Fruit fly (Drosophila melanogaster) whole organism, prepupa: ENCODE measurements around the gene Coq2.

ENCODE experiments used
- CG10631 ChIP-seq: fragments of 200-800 bp; sonication (Bioruptor generic); optimal IDR thresholded peaks from 2 replicates; lab custom pipeline; 2016; ENCODE audit warnings: missing biosample characterization, missing genetic modification characterization
- CG11294 ChIP-seq: fragments of 200-800 bp; sonication (Bioruptor generic); IDR thresholded peaks from 2 replicates; pipeline ENCODE4 v1.3.6; 2022; ENCODE audit warnings: missing biosample characterization, missing genetic modification characterization
- CG11762 ChIP-seq: fragments of 200-800 bp; sonication (Bioruptor generic); optimal IDR thresholded peaks from 3 replicates; lab custom pipeline; 2016; ENCODE audit warnings: missing biosample characterization, missing genetic modification characterization; ENCODE audit not compliant: insufficient read depth
- CG11902 ChIP-seq: fragments of 200-800 bp; sonication (Bioruptor generic); optimal IDR thresholded peaks from 3 replicates; lab custom pipeline; 2016; ENCODE audit warnings: missing biosample characterization, missing genetic modification characterization
- CG15336 ChIP-seq: fragments of 200-800 bp; sonication (Bioruptor generic); IDR thresholded peaks from 2 replicates; pipeline ENCODE4 v1.3.6; 2022; ENCODE audit warnings: missing biosample characterization, missing genetic modification characterization
- CG1621 ChIP-seq: fragments of 200-800 bp; sonication (Bioruptor generic); optimal IDR thresholded peaks from 3 replicates; lab custom pipeline; 2018; ENCODE audit warnings: missing biosample characterization, mild to moderate bottlenecking, missing genetic modification characterization
- CG3032 ChIP-seq: fragments of 200-800 bp; optimal IDR thresholded peaks from 2 replicates; lab custom pipeline; 2019; ENCODE audit warnings: missing biosample characterization, mild to moderate bottlenecking, missing genetic modification characterization, moderate library complexity
- CG31627 ChIP-seq: fragments of 200-800 bp; sonication (Bioruptor generic); optimal IDR thresholded peaks from 3 replicates; lab custom pipeline; 2016; ENCODE audit warnings: missing biosample characterization, missing genetic modification characterization
- CG32006 ChIP-seq: fragments of 200-800 bp; sonication (Bioruptor generic); optimal IDR thresholded peaks from 3 replicates; lab custom pipeline; 2017; ENCODE audit warnings: missing biosample characterization, mild to moderate bottlenecking, missing genetic modification characterization
- CG34406 ChIP-seq: fragments of 200-800 bp; sonication (Bioruptor generic); optimal IDR thresholded peaks from 3 replicates; lab custom pipeline; 2016; ENCODE audit warnings: missing biosample characterization, missing genetic modification characterization
- CG3919 ChIP-seq: fragments of 200-800 bp; sonication (Bioruptor generic); optimal IDR thresholded peaks from 3 replicates; lab custom pipeline; 2016; ENCODE audit warnings: missing biosample characterization, missing genetic modification characterization
- CG4318 ChIP-seq: fragments of 200-800 bp; sonication (Bioruptor generic); optimal IDR thresholded peaks from 3 replicates; lab custom pipeline; 2017; ENCODE audit warnings: missing biosample characterization, mild to moderate bottlenecking, missing genetic modification characterization
- CG6163 ChIP-seq: fragments of 200-800 bp; sonication (Bioruptor generic); IDR thresholded peaks from 3 replicates; pipeline ENCODE4 v1.3.6; 2022; ENCODE audit warnings: missing biosample characterization, missing genetic modification characterization
- CG6276 ChIP-seq: fragments of 200-800 bp; sonication (Bioruptor generic); optimal IDR thresholded peaks from 2 replicates; lab custom pipeline; 2017; ENCODE audit warnings: missing biosample characterization, mild to moderate bottlenecking, missing genetic modification characterization
- CG6792 ChIP-seq: fragments of 200-800 bp; sonication (Bioruptor generic); optimal IDR thresholded peaks from 3 replicates; lab custom pipeline; 2016; ENCODE audit warnings: missing biosample characterization, missing genetic modification characterization
- CG7368 ChIP-seq: fragments of 200-800 bp; sonication (Bioruptor generic); optimal IDR thresholded peaks from 3 replicates; lab custom pipeline; 2016; ENCODE audit warnings: missing biosample characterization, missing genetic modification characterization
- CG8119 ChIP-seq: fragments of 200-800 bp; sonication (Bioruptor generic); IDR thresholded peaks from 3 replicates; pipeline ENCODE4 v1.3.6; 2022; ENCODE audit warnings: missing biosample characterization, missing genetic modification characterization
- CG8632 ChIP-seq: fragments of 200-800 bp; sonication (Bioruptor generic); optimal IDR thresholded peaks from 3 replicates; lab custom pipeline; 2016; ENCODE audit warnings: missing biosample characterization, missing genetic modification characterization
- Eip75B ChIP-seq: fragments of 200-800 bp; sonication (Bioruptor generic); optimal IDR thresholded peaks from 3 replicates; lab custom pipeline; 2016; ENCODE audit warnings: missing biosample characterization, missing genetic modification characterization
- Eip78C ChIP-seq: fragments of 200-800 bp; sonication (Bioruptor generic); peaks from one replicate; lab custom pipeline; 2016; ENCODE audit warnings: missing biosample characterization, missing genetic modification characterization
- Eip93F ChIP-seq: fragments of 200-800 bp; sonication (Bioruptor generic); optimal IDR thresholded peaks from 2 replicates; lab custom pipeline; 2016; ENCODE audit warnings: missing biosample characterization, mild to moderate bottlenecking, missing genetic modification characterization
- Ets21C ChIP-seq: fragments of 200-800 bp; sonication (Bioruptor generic); optimal IDR thresholded peaks from 3 replicates; lab custom pipeline; 2016; ENCODE audit warnings: missing biosample characterization, missing genetic modification characterization
- Ets96B ChIP-seq: fragments of 200-800 bp; optimal IDR thresholded peaks from 2 replicates; lab custom pipeline; 2019; ENCODE audit warnings: missing biosample characterization, mild to moderate bottlenecking, missing genetic modification characterization, moderate library complexity
- Gug ChIP-seq: fragments of 200-800 bp; sonication (Bioruptor generic); IDR thresholded peaks from 2 replicates; pipeline ENCODE4 v1.3.6; 2022; ENCODE audit warnings: missing biosample characterization, missing genetic modification characterization
- Hr38 ChIP-seq: sonication (Bioruptor generic); optimal IDR thresholded peaks from 2 replicates; lab custom pipeline; 2016; ENCODE audit warnings: missing biosample characterization, missing genetic modification characterization
- Hr39 ChIP-seq: fragments of 200-800 bp; sonication (Bioruptor generic); optimal IDR thresholded peaks from 2 replicates; lab custom pipeline; 2016; ENCODE audit warnings: missing biosample characterization, missing genetic modification characterization
- Lpt ChIP-seq: fragments of 200-800 bp; sonication (Bioruptor generic); optimal IDR thresholded peaks from 3 replicates; lab custom pipeline; 2016; ENCODE audit warnings: missing biosample characterization, missing genetic modification characterization
- Met ChIP-seq: fragments of 200-800 bp; sonication (Bioruptor generic); optimal IDR thresholded peaks from 3 replicates; lab custom pipeline; 2016; ENCODE audit warnings: missing biosample characterization, missing genetic modification characterization
- OdsH ChIP-seq: fragments of 200-800 bp; sonication (Bioruptor generic); optimal IDR thresholded peaks from 3 replicates; lab custom pipeline; 2016; ENCODE audit warnings: missing biosample characterization, missing genetic modification characterization
- Smox ChIP-seq: fragments of 200-800 bp; sonication (Bioruptor generic); optimal IDR thresholded peaks from 3 replicates; lab custom pipeline; 2016; ENCODE audit warnings: missing biosample characterization, missing genetic modification characterization
- Sox102F ChIP-seq: fragments of 200-800 bp; sonication (Bioruptor generic); optimal IDR thresholded peaks from 2 replicates; lab custom pipeline; 2016; ENCODE audit warnings: missing biosample characterization, mild to moderate bottlenecking, missing genetic modification characterization
- Sox14 ChIP-seq: fragments of 200-800 bp; sonication (Bioruptor generic); optimal IDR thresholded peaks from 3 replicates; lab custom pipeline; 2016; ENCODE audit warnings: missing biosample characterization, missing genetic modification characterization
- Sox15 ChIP-seq: fragments of 200-800 bp; sonication (Bioruptor generic); optimal IDR thresholded peaks from 3 replicates; lab custom pipeline; 2016; ENCODE audit warnings: missing biosample characterization, missing genetic modification characterization
- achi ChIP-seq: fragments of 200-800 bp; sonication (Bioruptor generic); optimal IDR thresholded peaks from 3 replicates; lab custom pipeline; 2016; ENCODE audit warnings: missing biosample characterization, missing genetic modification characterization
- acj6 ChIP-seq: fragments of 200-800 bp; sonication (Bioruptor generic); optimal IDR thresholded peaks from 3 replicates; lab custom pipeline; 2016; ENCODE audit warnings: missing biosample characterization, missing genetic modification characterization
- cyc ChIP-seq: fragments of 200-800 bp; sonication (Bioruptor generic); optimal IDR thresholded peaks from 3 replicates; lab custom pipeline; 2016; ENCODE audit warnings: missing biosample characterization, missing genetic modification characterization
- dac ChIP-seq: fragments of 200-800 bp; sonication (Bioruptor generic); optimal IDR thresholded peaks from 2 replicates; lab custom pipeline; 2017; ENCODE audit warnings: missing biosample characterization, mild to moderate bottlenecking, missing genetic modification characterization
- dsx ChIP-seq: fragments of 200-800 bp; optimal IDR thresholded peaks from 3 replicates; lab custom pipeline; 2019; ENCODE audit warnings: missing biosample characterization, mild to moderate bottlenecking, missing genetic modification characterization, moderate library complexity; ENCODE audit not compliant: poor library complexity, severe bottlenecking
- eg ChIP-seq: fragments of 200-800 bp; sonication (Bioruptor generic); IDR thresholded peaks from 3 replicates; pipeline ENCODE4 v1.3.6; 2022; ENCODE audit warnings: missing biosample characterization, missing genetic modification characterization
- esn ChIP-seq: fragments of 200-800 bp; sonication (Bioruptor generic); optimal IDR thresholded peaks from 2 replicates; lab custom pipeline; 2016; ENCODE audit warnings: missing biosample characterization, mild to moderate bottlenecking, missing genetic modification characterization, moderate library complexity
- fd59A ChIP-seq: fragments of 200-800 bp; sonication (Bioruptor generic); optimal IDR thresholded peaks from 2 replicates; lab custom pipeline; 2017; ENCODE audit warnings: missing biosample characterization, mild to moderate bottlenecking, missing genetic modification characterization, missing genetic modification reagents
- fd85E ChIP-seq: fragments of 200-800 bp; sonication (Bioruptor generic); optimal IDR thresholded peaks from 3 replicates; lab custom pipeline; 2016; ENCODE audit warnings: missing biosample characterization, missing genetic modification characterization
- pdm3 ChIP-seq: fragments of 200-800 bp; sonication (Bioruptor generic); optimal IDR thresholded peaks from 3 replicates; lab custom pipeline; 2016; ENCODE audit warnings: missing biosample characterization, missing genetic modification characterization
- salr ChIP-seq, 2 experiments: fragments of 200-800 bp; sonication (Bioruptor generic); optimal IDR thresholded peaks; 3 replicates each; lab custom pipeline; 2016 to 2018; ENCODE audit warnings: missing biosample characterization in 2 of 2, missing genetic modification characterization in 2 of 2, mild to moderate bottlenecking in 1 of 2
- spab ChIP-seq: fragments of 200-800 bp; sonication (Bioruptor generic); optimal IDR thresholded peaks from 2 replicates; lab custom pipeline; 2017; ENCODE audit warnings: missing biosample characterization, mild to moderate bottlenecking, missing genetic modification characterization, missing genetic modification reagents
- ss ChIP-seq, 2 experiments: fragments of 200-800 bp; sonication (Bioruptor generic); optimal IDR thresholded peaks; 2 replicates in 1 of 2; 3 replicates in 1 of 2; lab custom pipeline; 2017 to 2018; ENCODE audit warnings: mild to moderate bottlenecking in 2 of 2, missing biosample characterization in 2 of 2, missing genetic modification characterization in 2 of 2, moderate library complexity in 1 of 2
- svp ChIP-seq: fragments of 200-800 bp; sonication (Bioruptor generic); peaks from one replicate; lab custom pipeline; 2016; ENCODE audit warnings: missing biosample characterization, missing genetic modification characterization
- topi ChIP-seq: fragments of 200-800 bp; sonication (Bioruptor generic); optimal IDR thresholded peaks from 3 replicates; lab custom pipeline; 2016; ENCODE audit warnings: missing biosample characterization, missing genetic modification characterization
- vri ChIP-seq: fragments of 200-800 bp; sonication (Bioruptor generic); optimal IDR thresholded peaks from 3 replicates; lab custom pipeline; 2016; ENCODE audit warnings: missing biosample characterization, mild to moderate bottlenecking, missing genetic modification characterization

Gene Coq2

DNA sequence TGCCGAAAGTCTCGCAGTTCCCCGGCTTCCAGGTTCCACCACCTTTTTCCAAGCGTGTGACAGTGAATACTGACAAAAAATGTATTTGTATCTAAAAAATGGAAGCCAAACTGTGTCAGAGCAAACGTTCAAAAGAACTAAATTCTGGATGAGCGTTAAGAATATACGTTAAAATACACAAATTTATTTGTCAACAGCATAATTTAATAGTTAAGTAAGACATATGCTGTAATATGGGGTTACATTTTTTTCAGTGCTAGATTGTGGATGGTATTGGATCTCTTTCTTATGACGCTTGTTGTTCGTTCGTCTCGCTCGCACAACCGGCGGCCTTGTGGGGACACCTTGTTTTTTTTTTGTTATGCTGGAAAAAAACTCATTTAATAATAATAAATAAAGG lies 39.2 kb upstream of the Coq2 start (continued):
- TF ChIP-seq esn (GFP tag; lab: Kevin White, UChicago) = peak; percentile 77
- TF ChIP-seq Hr38 (GFP tag; lab: Kevin White, UChicago) = no peak
- TF ChIP-seq CG6163 = peak; percentile 94
- TF ChIP-seq salr (GFP tag; optimal IDR thresholded peaks at IDR 0.05; lab: Kevin White, UChicago) = peak; percentile 69 to 85
- peak; percentile 86 for TF ChIP-seq Sox15
- TF ChIP-seq CG3919 (GFP tag; lab: Kevin White, UChicago) = peak; percentile 92
- TF ChIP-seq CG8632 (GFP tag; lab: Kevin White, UChicago) = peak; percentile 80
- peak; percentile 67 for TF ChIP-seq fd59A (GFP tag; lab: Kevin White, UChicago)

DNA sequence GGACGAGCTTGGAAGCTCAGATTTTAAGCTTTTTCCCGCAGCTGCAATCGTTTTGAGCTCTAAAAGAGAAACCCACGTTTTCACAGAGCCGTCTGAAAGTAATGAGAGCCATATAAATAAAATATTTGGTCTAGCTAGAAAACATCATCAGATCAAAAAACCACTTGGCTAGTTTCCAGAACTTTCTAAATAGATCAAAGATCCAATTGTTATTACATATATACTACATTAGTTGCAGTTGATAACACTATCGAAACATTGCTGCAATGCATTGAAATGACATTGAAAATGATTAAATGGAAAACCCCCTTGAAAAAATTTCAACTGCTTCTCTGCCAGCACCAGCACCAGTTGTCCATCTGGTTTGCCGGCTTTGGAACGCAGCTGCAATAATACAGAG lies 38.6 kb upstream of the Coq2 start:
- peak; percentile 22 for TF ChIP-seq esn (GFP tag; lab: Kevin White, UChicago)
- peak; percentile 87 for TF ChIP-seq CG34406
- TF ChIP-seq Hr38 (GFP tag; lab: Kevin White, UChicago) = peak; percentile 27
- peak; percentile 7 for TF ChIP-seq Smox
- peak; percentile 86 for TF ChIP-seq Eip75B (GFP tag; lab: Kevin White, UChicago)
- TF ChIP-seq acj6 (GFP tag; lab: Kevin White, UChicago) = peak; percentile 89
- TF ChIP-seq CG8119 = peak; percentile 97
- peak; percentile 16 to 68 for TF ChIP-seq ss (GFP tag; optimal IDR thresholded peaks at IDR 0.05; lab: Kevin White, UChicago)
- peak; percentile 74 for TF ChIP-seq fd85E (GFP tag; lab: Kevin White, UChicago)
- peak; percentile 69 for TF ChIP-seq CG31627 (GFP tag; lab: Kevin White, UChicago)
- TF ChIP-seq Hr39 (GFP tag; lab: Kevin White, UChicago) = peak; percentile 65
- TF ChIP-seq svp (GFP tag; lab: Kevin White, UChicago) = no peak
- peak; percentile 93 for TF ChIP-seq CG32006
- TF ChIP-seq cyc (GFP tag; lab: Kevin White, UChicago) = peak; percentile 69
- peak; percentile 99 for TF ChIP-seq Eip78C (GFP tag; lab: Kevin White, UChicago)
- TF ChIP-seq CG3032 (tag; lab: Kevin White, UChicago) = peak; percentile 78
- TF ChIP-seq topi (GFP tag; lab: Kevin White, UChicago) = peak; percentile 73
- TF ChIP-seq CG11762 (GFP tag; lab: Kevin White, UChicago) = peak; percentile 93
- peak; percentile 72 for TF ChIP-seq Ets96B (tag; lab: Kevin White, UChicago)
- peak; percentile 37 for TF ChIP-seq Met (GFP tag; lab: Kevin White, UChicago)
- TF ChIP-seq CG11294 (GFP tag; lab: Robert Waterston, UW) = peak; percentile 90
- peak; percentile 40 for TF ChIP-seq Ets21C
- TF ChIP-seq CG4318 = peak; percentile 95
- TF ChIP-seq achi (GFP tag; lab: Kevin White, UChicago) = peak; percentile 88
- TF ChIP-seq dsx (GFP tag; lab: Kevin White, UChicago) = peak; percentile 70
- TF ChIP-seq CG6163 = peak; percentile 91
- peak; percentile 42 for TF ChIP-seq spab (GFP tag; lab: Kevin White, UChicago)
- TF ChIP-seq vri (GFP tag; lab: Kevin White, UChicago) = no peak
- TF ChIP-seq Sox15 = peak; percentile 92
- peak; percentile 41 for TF ChIP-seq CG1621 (tag; lab: Kevin White, UChicago)
- TF ChIP-seq Eip93F = no peak
- TF ChIP-seq OdsH (GFP tag; lab: Kevin White, UChicago) = peak; percentile 95
- TF ChIP-seq CG10631 (GFP tag; lab: Kevin White, UChicago) = peak; percentile 79
- TF ChIP-seq CG8632 (GFP tag; lab: Kevin White, UChicago) = peak; percentile 84
- TF ChIP-seq CG6276 (GFP tag; lab: Kevin White, UChicago) = peak; percentile 93
- peak; percentile 56 to 60 for TF ChIP-seq salr (GFP tag; optimal IDR thresholded peaks at IDR 0.05; lab: Kevin White, UChicago)
- TF ChIP-seq Gug (GFP tag; lab: Robert Waterston, UW) = peak; percentile 92
- peak; percentile 89 for TF ChIP-seq CG7368 (GFP tag; lab: Kevin White, UChicago)
- peak; percentile 66 for TF ChIP-seq Sox102F (GFP tag; lab: Kevin White, UChicago)
- TF ChIP-seq CG3919 (GFP tag; lab: Kevin White, UChicago) = peak; percentile 86
- TF ChIP-seq CG6792 = peak; percentile 81
- TF ChIP-seq pdm3 = peak; percentile 95
- peak; percentile 90 for TF ChIP-seq dac (GFP tag; lab: Kevin White, UChicago)
- peak; percentile 95 for TF ChIP-seq eg (GFP tag; lab: Robert Waterston, UW)
- TF ChIP-seq CG15336 = peak; percentile 97
- TF ChIP-seq CG11902 (GFP tag; lab: Kevin White, UChicago) = peak; percentile 89
- TF ChIP-seq Lpt (GFP tag; lab: Kevin White, UChicago) = peak; percentile 89
- peak; percentile 71 for TF ChIP-seq Sox14 (GFP tag; lab: Kevin White, UChicago)
